Fruit fly (Drosophila melanogaster) whole organism, embryonic: ENCODE measurements around the gene CG2278.

Source experiments
- Adf1 ChIP-seq: fragments of 200-800 bp; sonication (Bioruptor generic); IDR thresholded peaks from 2 replicates; pipeline ENCODE4 v1.3.6; 2022; ENCODE audit warnings: missing biosample characterization, missing genetic modification characterization
- CG10431 ChIP-seq: fragments of 200-800 bp; sonication (Bioruptor generic); optimal IDR thresholded peaks from 3 replicates; lab custom pipeline; 2018; ENCODE audit warnings: missing biosample characterization, mild to moderate bottlenecking, missing genetic modification characterization
- CG10959 ChIP-seq: fragments of 200-800 bp; sonication (Bioruptor generic); IDR thresholded peaks from 2 replicates; pipeline ENCODE4 v1.3.6; 2022; ENCODE audit warnings: missing biosample characterization, missing genetic modification characterization
- CG11504 ChIP-seq: fragments of 200-800 bp; sonication (Bioruptor generic); optimal IDR thresholded peaks from 3 replicates; lab custom pipeline; 2019; ENCODE audit warnings: missing biosample characterization, mild to moderate bottlenecking, missing genetic modification characterization, moderate library complexity
- CG1233 ChIP-seq: fragments of 200-800 bp; sonication (Bioruptor generic); optimal IDR thresholded peaks from 4 replicates; lab custom pipeline; 2018; ENCODE audit warnings: missing biosample characterization, mild to moderate bottlenecking, missing genetic modification characterization
- CG12659 ChIP-seq: fragments of 200-800 bp; sonication (Bioruptor generic); optimal IDR thresholded peaks from 3 replicates; lab custom pipeline; 2017; ENCODE audit warnings: mild to moderate bottlenecking, missing biosample characterization, missing genetic modification reagents, missing genetic modification characterization
- CG17912 ChIP-seq: fragments of 200-800 bp; sonication (Bioruptor generic); optimal IDR thresholded peaks from 2 replicates; lab custom pipeline; 2018; ENCODE audit warnings: missing biosample characterization, mild to moderate bottlenecking, missing genetic modification characterization
- CG1832 ChIP-seq: fragments of 200-800 bp; sonication (Bioruptor generic); optimal IDR thresholded peaks from 2 replicates; lab custom pipeline; 2017; ENCODE audit warnings: missing biosample characterization, mild to moderate bottlenecking, missing genetic modification characterization, inconsistent platforms
- CG2129 ChIP-seq: fragments of 200-800 bp; sonication (Bioruptor generic); IDR thresholded peaks from 2 replicates; pipeline ENCODE4 v1.3.6; 2022; ENCODE audit warnings: missing biosample characterization, missing genetic modification characterization; ENCODE audit not compliant: partially characterized antibody
- CG3065 ChIP-seq: fragments of 200-800 bp; sonication (Bioruptor generic); optimal IDR thresholded peaks from 2 replicates; lab custom pipeline; 2016; ENCODE audit warnings: missing biosample characterization, missing genetic modification characterization
- CG32772 ChIP-seq: fragments of 200-800 bp; sonication (Bioruptor generic); IDR thresholded peaks from 2 replicates; pipeline ENCODE4 v1.3.6; 2022; ENCODE audit warnings: missing biosample characterization, missing genetic modification characterization
- CG3407 ChIP-seq: fragments of 200-800 bp; sonication (Bioruptor generic); optimal IDR thresholded peaks from 2 replicates; lab custom pipeline; 2018; ENCODE audit warnings: missing biosample characterization, mild to moderate bottlenecking, missing genetic modification characterization
- CG6654 ChIP-seq: fragments of 200-800 bp; sonication (Bioruptor generic); optimal IDR thresholded peaks from 2 replicates; lab custom pipeline; 2017; ENCODE audit warnings: missing biosample characterization, mild to moderate bottlenecking, missing genetic modification characterization
- CG7839 ChIP-seq: fragments of 200-800 bp; sonication (Bioruptor generic); optimal IDR thresholded peaks from 3 replicates; lab custom pipeline; 2018; ENCODE audit warnings: missing biosample characterization, mild to moderate bottlenecking, missing genetic modification characterization, moderate library complexity
- CG9437 ChIP-seq: fragments of 200-800 bp; sonication (Bioruptor generic); optimal IDR thresholded peaks from 2 replicates; lab custom pipeline; 2018; ENCODE audit warnings: missing biosample characterization, mild to moderate bottlenecking, missing genetic modification characterization
- CG9727 ChIP-seq: fragments of 200-800 bp; sonication (Bioruptor generic); optimal IDR thresholded peaks from 3 replicates; lab custom pipeline; 2017; ENCODE audit warnings: missing biosample characterization, mild to moderate bottlenecking, missing genetic modification characterization
- Dek ChIP-seq: fragments of 200-800 bp; sonication (Bioruptor generic); optimal IDR thresholded peaks from 3 replicates; lab custom pipeline; 2019; ENCODE audit warnings: missing biosample characterization, mild to moderate bottlenecking, missing genetic modification characterization, moderate library complexity
- Hr51 ChIP-seq, 2 experiments: fragments of 200-800 bp; sonication (Bioruptor generic); optimal IDR thresholded peaks; 2 replicates in 1 of 2; 3 replicates in 1 of 2; lab custom pipeline; 2016 to 2018; ENCODE audit warnings: missing biosample characterization in 2 of 2, missing genetic modification characterization in 2 of 2, mild to moderate bottlenecking in 1 of 2, moderate library complexity in 1 of 2
- Meics ChIP-seq: fragments of 200-800 bp; sonication (Bioruptor generic); optimal IDR thresholded peaks from 2 replicates; lab custom pipeline; 2017; ENCODE audit warnings: missing biosample characterization, mild to moderate bottlenecking, missing genetic modification characterization
- Nf-YA ChIP-seq: fragments of 200-800 bp; sonication (Bioruptor generic); IDR thresholded peaks from 2 replicates; pipeline ENCODE4 v1.3.6; 2022; ENCODE audit warnings: missing biosample characterization, missing genetic modification characterization
- Oli ChIP-seq: fragments of 200-800 bp; sonication (Bioruptor generic); optimal IDR thresholded peaks from 2 replicates; lab custom pipeline; 2018; ENCODE audit warnings: missing biosample characterization, mild to moderate bottlenecking, missing genetic modification characterization, moderate library complexity
- Rfx ChIP-seq: fragments of 200-800 bp; sonication (Bioruptor generic); IDR thresholded peaks from 2 replicates; pipeline ENCODE4 v1.3.6; 2022; ENCODE audit warnings: missing biosample characterization, missing genetic modification characterization
- Six4 ChIP-seq: fragments of 200-800 bp; sonication (Bioruptor generic); optimal IDR thresholded peaks from 2 replicates; lab custom pipeline; 2016; ENCODE audit warnings: missing biosample characterization, missing genetic modification characterization
- Sox100B ChIP-seq: fragments of 200-800 bp; sonication (Bioruptor generic); optimal IDR thresholded peaks from 3 replicates; lab custom pipeline; 2018; ENCODE audit warnings: missing biosample characterization, mild to moderate bottlenecking, missing genetic modification characterization
- Sry-δ ChIP-seq: fragments of 200-800 bp; sonication (Bioruptor generic); optimal IDR thresholded peaks from 2 replicates; lab custom pipeline; 2016; ENCODE audit warnings: missing biosample characterization, missing genetic modification characterization
- Trl ChIP-seq, 3 experiments: fragments of >200 bp in 2 of 3; fragments of 200-800 bp in 1 of 3; sonication (Bioruptor generic) in 1 of 3; optimal IDR thresholded peaks; 2 replicates in 1 of 3; 3 replicates in 2 of 3; lab custom pipeline; 2016 to 2017; ENCODE audit warnings: missing biosample characterization in 1 of 3, missing genetic modification characterization in 1 of 3
- Usf ChIP-seq: fragments of 200-800 bp; sonication (Bioruptor generic); optimal IDR thresholded peaks from 2 replicates; lab custom pipeline; 2017; ENCODE audit warnings: missing genotype, missing biosample characterization, missing genetic modification characterization
- az2 ChIP-seq: fragments of 200-800 bp; sonication (Bioruptor generic); optimal IDR thresholded peaks from 3 replicates; lab custom pipeline; 2016; ENCODE audit warnings: missing biosample characterization, missing genetic modification characterization
- cad ChIP-seq: fragments of >200 bp; optimal IDR thresholded peaks from 2 replicates; lab custom pipeline; 2017; ENCODE audit warnings: missing biosample characterization, missing genetic modification characterization
- croc ChIP-seq: fragments of 200-800 bp; sonication (Bioruptor generic); conservative IDR thresholded peaks from 3 replicates; pipeline ENCODE4 v1.3.6; 2022; ENCODE audit warnings: missing biosample characterization, missing genetic modification characterization
- disco-r ChIP-seq: fragments of 200-800 bp; sonication (Bioruptor generic); optimal IDR thresholded peaks from 2 replicates; lab custom pipeline; 2016; ENCODE audit warnings: missing biosample characterization, missing genetic modification characterization
- dmrt99B ChIP-seq: fragments of 200-800 bp; sonication (Bioruptor generic); optimal IDR thresholded peaks from 2 replicates; lab custom pipeline; 2018; ENCODE audit warnings: missing biosample characterization, mild to moderate bottlenecking, missing genetic modification characterization, moderate library complexity
- fd3F ChIP-seq: fragments of 200-800 bp; sonication (Bioruptor generic); optimal IDR thresholded peaks from 2 replicates; lab custom pipeline; 2018; ENCODE audit warnings: missing biosample characterization, mild to moderate bottlenecking, missing genetic modification characterization, moderate library complexity
- ftz-f1 ChIP-seq: fragments of 200-800 bp; sonication (Bioruptor generic); optimal IDR thresholded peaks from 2 replicates; lab custom pipeline; 2016; ENCODE audit warnings: missing biosample characterization, missing genetic modification characterization
- grau ChIP-seq: fragments of 200-800 bp; optimal IDR thresholded peaks from 3 replicates; lab custom pipeline; 2019; ENCODE audit warnings: missing biosample characterization, mild to moderate bottlenecking, missing genetic modification characterization, moderate library complexity
- grn ChIP-seq: fragments of 200-800 bp; sonication (Bioruptor generic); optimal IDR thresholded peaks from 3 replicates; lab custom pipeline; 2017; ENCODE audit warnings: missing biosample characterization, missing genetic modification characterization
- hb ChIP-seq: fragments of 200-800 bp; sonication (Bioruptor generic); IDR thresholded peaks from 3 replicates; pipeline ENCODE4 v1.3.6; 2022; ENCODE audit warnings: missing biosample characterization, missing genetic modification characterization; ENCODE audit not compliant: partially characterized antibody
- kni ChIP-seq: fragments of 200-800 bp; sonication (Bioruptor generic); optimal IDR thresholded peaks from 3 replicates; lab custom pipeline; 2017; ENCODE audit warnings: mild to moderate bottlenecking, missing biosample characterization, missing genetic modification reagents, missing genetic modification characterization
- nmo ChIP-seq: fragments of 200-800 bp; sonication (Bioruptor generic); optimal IDR thresholded peaks from 2 replicates; lab custom pipeline; 2018; ENCODE audit warnings: missing biosample characterization, mild to moderate bottlenecking, missing genetic modification characterization, moderate library complexity
- pan ChIP-seq, 4 experiments: fragments of >200 bp in 3 of 4; fragments of 200-800 bp in 1 of 4; sonication (Bioruptor generic) in 1 of 4; optimal IDR thresholded peaks in 3 of 4; IDR thresholded peaks in 1 of 4; 2 replicates each; pipeline versions ENCODE4 v1.3.6 to Lab custom; 2017 to 2022; ENCODE audit warnings: missing biosample characterization in 2 of 4, missing genetic modification characterization in 2 of 4, mixed read lengths in 1 of 4
- ranshi ChIP-seq: fragments of 200-800 bp; sonication (Bioruptor generic); IDR thresholded peaks from 2 replicates; pipeline ENCODE4 v1.3.6; 2022; ENCODE audit warnings: missing biosample characterization, missing genetic modification characterization
- schlank ChIP-seq: fragments of 200-800 bp; sonication (Bioruptor generic); optimal IDR thresholded peaks from 2 replicates; lab custom pipeline; 2018; ENCODE audit warnings: missing biosample characterization, mild to moderate bottlenecking, missing genetic modification characterization
- sd ChIP-seq: fragments of 200-800 bp; sonication (Bioruptor generic); optimal IDR thresholded peaks from 3 replicates; lab custom pipeline; 2018; ENCODE audit warnings: missing biosample characterization, mild to moderate bottlenecking, missing genetic modification characterization, moderate library complexity
- sens ChIP-seq: fragments of 200-800 bp; sonication (Bioruptor generic); peaks from one replicate; lab custom pipeline; 2016; ENCODE audit warnings: missing biosample characterization, missing genetic modification characterization
- slbo ChIP-seq: fragments of 200-800 bp; sonication (Bioruptor generic); IDR thresholded peaks from 2 replicates; pipeline ENCODE4 v1.3.6; 2022; ENCODE audit warnings: missing biosample characterization, missing genetic modification characterization
- sqz ChIP-seq: fragments of 200-800 bp; sonication (Bioruptor generic); optimal IDR thresholded peaks from 3 replicates; lab custom pipeline; 2018; ENCODE audit warnings: missing biosample characterization, mild to moderate bottlenecking, missing genetic modification characterization
- vvl ChIP-seq: fragments of 200-800 bp; sonication (Bioruptor generic); IDR thresholded peaks from 2 replicates; pipeline ENCODE4 v1.3.6; 2022; ENCODE audit warnings: missing biosample characterization, missing genetic modification characterization

Gene CG2278

DNA sequence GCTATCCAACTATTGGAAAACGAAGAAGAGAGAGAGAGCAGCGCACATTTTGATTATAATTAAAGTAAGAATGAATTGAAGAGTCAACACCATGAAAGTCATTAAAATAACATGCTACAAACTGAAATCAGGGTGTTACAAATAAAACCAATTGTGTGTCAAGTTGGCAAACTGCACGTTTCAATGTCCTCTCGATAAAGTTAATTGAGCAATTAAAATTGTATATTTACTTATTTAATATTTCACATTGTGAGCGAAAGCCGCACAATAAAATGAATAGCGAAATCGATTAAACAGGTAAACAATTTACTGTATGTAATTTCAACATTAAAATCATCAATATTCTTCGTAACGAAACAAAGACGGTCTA, 26.1 kb upstream of the CG2278 start (continued):
- TF ChIP-seq CG11504 (peak; percentile 24), CG12659 (GFP tag; lab: Kevin White, UChicago) (peak; percentile 2), Oli (tag; lab: Kevin White, UChicago) (peak; percentile 1), Hr51 (GFP tag; optimal IDR thresholded peaks at IDR 0.05; lab: Kevin White, UChicago) (peak in 1 of 2 experiments; percentile 44), dmrt99B (peak; percentile 14), fd3F (GFP tag; lab: Kevin White, UChicago) (peak; percentile 12), CG9727 (GFP tag; lab: Kevin White, UChicago) (peak; percentile 9), CG1233 (peak; percentile 9), disco-r (GFP tag; lab: Kevin White, UChicago) (no peak), CG9437 (GFP tag; lab: Kevin White, UChicago) (peak; percentile 44), Sox100B (GFP tag; lab: Kevin White, UChicago) (peak; percentile 46), grau (tag; lab: Kevin White, UChicago) (peak; percentile 39), az2 (GFP tag; lab: Kevin White, UChicago) (peak; percentile 23), CG3407 (GFP tag; lab: Kevin White, UChicago) (no peak), Usf (GFP tag; lab: Kevin White, UChicago) (peak; percentile 12), Meics (peak; percentile 30), nmo (GFP tag; lab: Kevin White, UChicago) (peak; percentile 6)

dm6 chrX:8195449-8196156, 25.5 kb upstream of the CG2278 start:
- TF ChIP-seq ftz-f1 (GFP tag; lab: Kevin White, UChicago) (no peak), CG1832 (GFP tag; lab: Kevin White, UChicago) (peak; percentile 62), CG7839 (tag; lab: Kevin White, UChicago) (no peak), Nf-YA (GFP tag; lab: Robert Waterston, UW) (no peak), Sry-δ (GFP tag; lab: Kevin White, UChicago) (no peak), Trl (optimal IDR thresholded peaks at IDR 0.05; lab: Kevin White, UChicago) (peak in 1 of 2 experiments; percentile 10), Trl (GFP tag; optimal IDR thresholded peaks at IDR 0.05; lab: Kevin White, UChicago) (no peak), schlank (tag; lab: Kevin White, UChicago) (no peak), sd (peak; percentile 95), CG3065 (no peak), CG32772 (peak; percentile 30; the same call in 1 of the 2 replicates), pan (optimal IDR thresholded peaks at IDR 0.05; lab: Kevin White, UChicago) (no peak), pan (GFP tag; optimal IDR thresholded peaks at IDR 0.05 in 1 of 2, IDR thresholded peaks at IDR 0.05 in 1 of 2) (peak in 1 of 2 experiments; percentile 9), sqz (GFP tag; lab: Kevin White, UChicago) (peak; percentile 60), kni (GFP tag; lab: Kevin White, UChicago) (peak; percentile 51), croc (GFP tag; lab: Robert Waterston, UW) (no peak), Dek (tag; lab: Kevin White, UChicago) (no peak), grn (GFP tag; lab: Kevin White, UChicago) (no peak), CG17912 (GFP tag; lab: Kevin White, UChicago) (no peak), Adf1 (0 out of 2 replicates have a peak, but pooled peaks have one; percentile 21), CG2129 (GFP tag; lab: Robert Waterston, UW) (no peak), ranshi (GFP tag; lab: Robert Waterston, UW) (no peak), Rfx (GFP tag; lab: Robert Waterston, UW) (peak; percentile 35; the same call in 1 of the 2 replicates), Six4 (GFP tag; lab: Kevin White, UChicago) (no peak), CG6654 (GFP tag; lab: Kevin White, UChicago) (peak; percentile 94), slbo (GFP tag; lab: Robert Waterston, UW) (peak; percentile 39; the same call in 1 of the 2 replicates), sens (GFP tag; lab: Kevin White, UChicago) (peak; percentile 26), vvl (GFP tag; lab: Robert Waterston, UW) (0 out of 2 replicates have a peak, but pooled peaks have one; percentile 8), hb (GFP tag; lab: Robert Waterston, UW) (no peak), CG10959 (GFP tag; lab: Robert Waterston, UW) (no peak), CG10431 (no peak), cad (GFP tag; lab: Kevin White, UChicago) (no peak)
